Worm (Caenorhabditis elegans): ENCODE results near the gene cat-2.

Gene cat-2

DNA sequence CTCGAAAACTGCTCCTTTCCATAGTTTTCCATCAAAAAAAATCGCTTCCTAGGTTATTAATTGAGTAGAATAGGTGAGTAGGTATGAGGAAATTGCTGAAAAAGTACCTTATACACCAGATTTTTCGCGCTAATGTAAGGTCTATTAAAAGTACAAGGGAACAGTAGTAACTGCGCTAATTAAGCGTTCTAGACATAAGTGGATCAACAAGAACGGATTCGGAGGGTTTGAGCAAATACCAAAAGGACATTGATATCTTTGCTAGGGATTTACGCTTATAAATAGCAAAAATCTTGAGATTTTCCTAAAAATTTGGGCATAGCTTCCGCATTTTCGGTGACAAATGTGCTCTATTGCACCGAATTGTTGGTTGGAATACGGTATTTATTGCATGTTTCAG is 16.3 kb downstream of the cat-2 start, which contains the start of gene B0432.7:
Gene B0432.7, minus strand, starts transcription at position 101 of the 400 bp plus-strand sequence.
- TF ChIP-seq elt-3 (tag; optimal IDR thresholded peaks at IDR 0.05) (no peak), elt-1 (tag; optimal IDR thresholded peaks at IDR 0.05; ENCODE audit: borderline replicate concordance, insufficient read depth) (no peak), sptf-1 (tag; optimal IDR thresholded peaks at IDR 0.05) (no peak)

- TF ChIP-seq sptf-1 (tag; optimal IDR thresholded peaks at IDR 0.05) (no peak), zip-8 (tag; optimal IDR thresholded peaks at IDR 0.05) (peak; percentile 78)
These were observed 21.0 kb downstream of the cat-2 start, which contains the start of gene B0432.8 for ce11 chrII:278636-279035. Gene B0432.8 (minus strand): TSS chrII:278736.

ce11 chrII:282483-282882 is 24.9 kb downstream of the cat-2 start, which contains the start of gene trul-1:
Gene trul-1 (minus strand): TSS chrII:282583.
- TF ChIP-seq blmp-1 (tag; optimal IDR thresholded peaks at IDR 0.05), result no peak
- TF ChIP-seq zip-8 (tag; optimal IDR thresholded peaks at IDR 0.05), result peak; percentile 85

- TF ChIP-seq ceh-83 (GFP tag; optimal IDR thresholded peaks at IDR 0.05), result no peak
These were observed 26.0 kb downstream of the cat-2 start, which contains the start of gene B0432.9 for ce11 chrII:283594-283993. Gene B0432.9 (minus strand): TSS chrII:283694.

DNA sequence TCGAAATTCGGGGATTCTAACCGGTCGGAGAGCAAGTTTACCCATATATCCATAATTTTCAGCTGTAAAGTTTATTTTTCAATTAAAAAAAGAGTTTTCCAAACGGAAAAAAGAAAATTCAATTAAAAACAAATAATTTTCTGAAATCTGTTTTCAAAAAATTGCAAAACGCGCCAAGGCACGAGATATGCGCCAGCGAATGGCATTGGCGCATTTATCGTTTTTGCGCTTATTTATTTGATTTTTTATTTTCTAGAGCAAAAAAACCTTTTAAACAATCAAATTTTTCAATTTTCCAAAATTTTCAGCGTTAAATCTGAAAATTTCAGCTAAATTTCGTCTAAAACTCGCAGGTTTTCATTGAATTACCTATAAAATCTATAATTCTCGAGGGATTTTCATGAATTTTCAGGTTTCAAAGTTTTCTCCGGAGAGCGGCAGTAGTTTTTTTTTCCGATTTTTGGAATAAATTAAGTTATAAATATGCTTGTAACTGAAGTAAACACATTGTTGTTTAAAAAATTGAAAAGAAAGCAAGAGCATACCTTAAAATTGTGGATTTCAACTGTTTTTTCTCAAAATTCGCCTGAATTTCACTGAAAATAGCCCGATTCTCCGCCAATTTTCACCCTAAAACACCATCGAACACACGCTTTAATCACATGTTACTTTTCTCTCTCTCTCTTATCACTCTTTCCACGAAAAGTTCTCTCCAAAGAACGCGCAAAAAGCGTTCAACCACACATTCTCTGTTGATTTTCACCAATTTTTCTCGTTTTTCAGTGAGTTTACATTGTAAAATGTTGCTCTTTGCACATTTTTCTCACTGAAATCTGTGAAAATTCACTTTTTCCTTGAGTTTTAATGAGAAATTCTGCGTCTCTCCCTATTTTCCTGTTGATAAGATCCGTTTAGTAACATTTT is 28.3 kb downstream of the cat-2 start, which contains the start of gene B0432.10:
Gene B0432.10, minus strand, starts transcription at position 649 of the 924 bp plus-strand sequence.
- TF ChIP-seq ces-1 (GFP tag; optimal IDR thresholded peaks at IDR 0.05) (peak; percentile 81), unc-62 (GFP tag; optimal IDR thresholded peaks at IDR 0.05) (no peak), lin-13 (tag; optimal IDR thresholded peaks at IDR 0.05) (peak; percentile 77), nhr-2 (tag; optimal IDR thresholded peaks at IDR 0.05) (no peak), ceh-39 (tag; optimal IDR thresholded peaks at IDR 0.05) (peak; percentile 0), pha-4 (tag; optimal IDR thresholded peaks at IDR 0.05) (peak; percentile 76), cnd-1 (tag; optimal IDR thresholded peaks at IDR 0.05) (no peak), drap-1 (GFP tag; optimal IDR thresholded peaks at IDR 0.05) (no peak), nhr-12 (tag; optimal IDR thresholded peaks at IDR 0.05) (no peak), ceh-43 (GFP tag; optimal IDR thresholded peaks at IDR 0.05) (no peak), lsy-2 (tag; optimal IDR thresholded peaks at IDR 0.05) (peak; percentile 73), hlh-1 (tag; optimal IDR thresholded peaks at IDR 0.05) (peak; percentile 26), sem-2 (GFP tag; optimal IDR thresholded peaks at IDR 0.05) (no peak), bed-3 (GFP tag; optimal IDR thresholded peaks at IDR 0.05) (no peak), elt-1 (tag; optimal IDR thresholded peaks at IDR 0.05; ENCODE audit: borderline replicate concordance, insufficient read depth) (no peak), mls-2 (tag; optimal IDR thresholded peaks at IDR 0.05) (no peak), ceh-83 (GFP tag; optimal IDR thresholded peaks at IDR 0.05) (no peak), mab-5 (tag; optimal IDR thresholded peaks at IDR 0.05) (no peak), tbx-8 (GFP tag; optimal IDR thresholded peaks at IDR 0.05) (no peak), mep-1 (tag; optimal IDR thresholded peaks at IDR 0.05) (peak; percentile 89), unc-120 (tag; optimal IDR thresholded peaks at IDR 0.05; ENCODE audit: poor library complexity, severe bottlenecking) (no peak), nhr-237 (tag; optimal IDR thresholded peaks at IDR 0.05) (peak; percentile 78), unc-39 (tag; optimal IDR thresholded peaks at IDR 0.05) (no peak), sptf-1 (tag; optimal IDR thresholded peaks at IDR 0.05) (peak; percentile 8), nhr-28 (tag; optimal IDR thresholded peaks at IDR 0.05) (no peak)

- TF ChIP-seq lin-32 (GFP tag; optimal IDR thresholded peaks at IDR 0.05) (no peak), sptf-1 (tag; optimal IDR thresholded peaks at IDR 0.05) (no peak), unc-62 (GFP tag; optimal IDR thresholded peaks at IDR 0.05) (no peak), nhr-76 (tag; optimal IDR thresholded peaks at IDR 0.05) (no peak), unc-39 (tag; optimal IDR thresholded peaks at IDR 0.05) (no peak), bed-3 (GFP tag; optimal IDR thresholded peaks at IDR 0.05) (no peak), ceh-83 (GFP tag; optimal IDR thresholded peaks at IDR 0.05) (no peak), blmp-1 (tag; optimal IDR thresholded peaks at IDR 0.05) (no peak), ham-2 (GFP tag; optimal IDR thresholded peaks at IDR 0.05) (no peak), elt-3 (tag; optimal IDR thresholded peaks at IDR 0.05) (no peak), mab-5 (tag; optimal IDR thresholded peaks at IDR 0.05) (no peak)
These were observed 28.8 kb downstream of the cat-2 start, which contains the start of gene misc-1 for ce11 chrII:286551-286724. Gene misc-1 (plus strand): TSS chrII:286625.

Measured in whole organism, mixed stage, embryonic.